Fruit fly (Drosophila melanogaster) S2 (cell line): ENCODE measurements around the gene CG32681.

Experiments
- CG8478 ChIP-seq: fragments of >200 bp; optimal IDR thresholded peaks from 2 replicates; lab custom pipeline; 2018
- CTCF ChIP-seq, 2 experiments: fragments of >200 bp; optimal IDR thresholded peaks; 2 replicates each; lab custom pipeline; 2018

DNA sequence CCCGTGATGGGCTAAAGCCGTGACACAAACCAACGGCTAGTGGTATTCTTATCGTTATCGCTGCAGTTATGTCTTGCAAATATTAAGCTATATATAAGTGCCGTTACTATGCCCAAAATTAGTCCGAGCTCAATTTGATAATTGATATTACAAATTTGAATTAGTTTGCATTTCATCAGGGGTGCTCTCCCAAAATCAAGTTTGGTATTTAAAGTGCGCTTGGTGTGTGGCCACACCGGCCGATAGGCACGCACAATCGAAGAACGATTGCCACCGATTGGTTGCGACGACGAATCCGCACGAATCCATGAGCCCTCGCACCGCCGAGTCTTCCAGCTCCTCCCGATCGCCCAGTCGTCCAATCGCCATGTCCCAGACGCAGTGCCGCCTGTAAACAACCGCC, 13.3 kb downstream of the CG32681 start, which contains the start of gene CG17841:
- TF ChIP-seq CTCF (optimal IDR thresholded peaks at IDR 0.05; lab: Kevin White, UChicago) (peak in 1 of 2 experiments; percentile 12), CG8478 (no peak)
